Worm (Caenorhabditis elegans): ENCODE results near the gene tbce-1.

ce11 chrIV:8289580-8290323 is 4.7 kb upstream of the tbce-1 start, which contains the start of gene daf-31:
- no peak for TF ChIP-seq dao-5 (tag; optimal IDR thresholded peaks at IDR 0.05)
- TF ChIP-seq him-1 (tag; optimal IDR thresholded peaks at IDR 0.05): no peak

Data from whole organism, L4/young adult.